Fruit fly (Drosophila melanogaster) whole organism, embryonic: ENCODE data around the gene CG5381.

Source experiments
- CG10979 ChIP-seq: fragments of 200-800 bp; sonication (Bioruptor generic); optimal IDR thresholded peaks from 2 replicates; lab custom pipeline; 2018; ENCODE audit warnings: missing biosample characterization, mild to moderate bottlenecking, missing genetic modification characterization, moderate library complexity
- CG11696 ChIP-seq: fragments of 200-800 bp; sonication (Bioruptor generic); IDR thresholded peaks from 2 replicates; pipeline ENCODE4 v1.3.6; 2022; ENCODE audit warnings: missing biosample characterization, missing genetic modification characterization
- CG12391 ChIP-seq: fragments of 200-800 bp; sonication (Bioruptor generic); optimal IDR thresholded peaks from 3 replicates; lab custom pipeline; 2018; ENCODE audit warnings: missing biosample characterization, mild to moderate bottlenecking, missing genetic modification characterization, moderate library complexity
- CG14441 ChIP-seq: fragments of 200-800 bp; sonication (Bioruptor generic); IDR thresholded peaks from 2 replicates; pipeline ENCODE4 v1.3.6; 2022; ENCODE audit warnings: missing biosample characterization, missing genetic modification characterization
- CG14710 ChIP-seq: fragments of 200-800 bp; sonication (Bioruptor generic); optimal IDR thresholded peaks from 3 replicates; lab custom pipeline; 2019; ENCODE audit warnings: missing biosample characterization, mild to moderate bottlenecking, missing genetic modification characterization, moderate library complexity
- CG15601 ChIP-seq: fragments of 200-800 bp; sonication (Bioruptor generic); optimal IDR thresholded peaks from 3 replicates; lab custom pipeline; 2019; ENCODE audit warnings: missing biosample characterization, mild to moderate bottlenecking, missing genetic modification characterization, moderate library complexity
- CG17385 ChIP-seq: fragments of 200-800 bp; sonication (Bioruptor generic); optimal IDR thresholded peaks from 3 replicates; lab custom pipeline; 2018; ENCODE audit warnings: missing biosample characterization, mild to moderate bottlenecking, missing genetic modification characterization
- CG2120 ChIP-seq: fragments of 200-800 bp; sonication (Bioruptor generic); optimal IDR thresholded peaks from 3 replicates; lab custom pipeline; 2016; ENCODE audit warnings: missing biosample characterization, missing genetic modification characterization
- CG2678 ChIP-seq: fragments of 200-800 bp; sonication (Bioruptor generic); optimal IDR thresholded peaks from 3 replicates; lab custom pipeline; 2019; ENCODE audit warnings: missing biosample characterization, mild to moderate bottlenecking, missing genetic modification characterization, moderate library complexity
- CG30020 ChIP-seq: fragments of 200-800 bp; optimal IDR thresholded peaks from 2 replicates; lab custom pipeline; 2019; ENCODE audit warnings: missing biosample characterization, mild to moderate bottlenecking, missing genetic modification characterization, moderate library complexity
- CG30403 ChIP-seq: fragments of 200-800 bp; sonication (Bioruptor generic); optimal IDR thresholded peaks from 3 replicates; lab custom pipeline; 2016; ENCODE audit warnings: missing biosample characterization, missing genetic modification characterization
- CG6791 ChIP-seq: fragments of 200-800 bp; sonication (Bioruptor generic); IDR thresholded peaks from 3 replicates; pipeline ENCODE4 v1.3.6; 2022; ENCODE audit warnings: missing biosample characterization, missing genetic modification characterization; ENCODE audit not compliant: partially characterized antibody
- CG8765 ChIP-seq: fragments of 200-800 bp; sonication (Bioruptor generic); IDR thresholded peaks from 2 replicates; pipeline ENCODE4 v1.3.6; 2022; ENCODE audit warnings: missing biosample characterization, missing genetic modification characterization
- CG8944 ChIP-seq: fragments of 200-800 bp; sonication (Bioruptor generic); optimal IDR thresholded peaks from 3 replicates; lab custom pipeline; 2016; ENCODE audit warnings: missing biosample characterization, missing genetic modification characterization
- CG9817 ChIP-seq: fragments of 200-800 bp; sonication (Bioruptor generic); optimal IDR thresholded peaks from 2 replicates; lab custom pipeline; 2018; ENCODE audit warnings: missing biosample characterization, mild to moderate bottlenecking, missing genetic modification characterization, moderate library complexity
- Dek ChIP-seq: fragments of 200-800 bp; sonication (Bioruptor generic); optimal IDR thresholded peaks from 3 replicates; lab custom pipeline; 2019; ENCODE audit warnings: missing biosample characterization, mild to moderate bottlenecking, missing genetic modification characterization, moderate library complexity
- Doc3 ChIP-seq: fragments of 200-800 bp; sonication (Bioruptor generic); IDR thresholded peaks from 3 replicates; pipeline ENCODE4 v1.3.6; 2022; ENCODE audit warnings: missing biosample characterization, missing genetic modification characterization; ENCODE audit not compliant: partially characterized antibody
- Dp ChIP-seq: fragments of 200-800 bp; sonication (Bioruptor generic); optimal IDR thresholded peaks from 2 replicates; lab custom pipeline; 2018; ENCODE audit warnings: missing biosample characterization, mild to moderate bottlenecking, missing genetic modification characterization, moderate library complexity
- Dref ChIP-seq: fragments of 200-800 bp; sonication (Bioruptor generic); IDR thresholded peaks from 2 replicates; pipeline ENCODE4 v1.3.6; 2022; ENCODE audit warnings: missing biosample characterization, missing genetic modification characterization
- Ets65A ChIP-seq: fragments of 200-800 bp; sonication (Bioruptor generic); peaks from one replicate; lab custom pipeline; 2016; ENCODE audit warnings: missing biosample characterization, missing genetic modification characterization
- Fer1 ChIP-seq: fragments of 200-800 bp; sonication (Bioruptor generic); optimal IDR thresholded peaks from 2 replicates; lab custom pipeline; 2017; ENCODE audit warnings: missing biosample characterization, mild to moderate bottlenecking, missing genetic modification characterization
- HmgZ ChIP-seq: fragments of 200-800 bp; sonication (Bioruptor generic); optimal IDR thresholded peaks from 2 replicates; lab custom pipeline; 2018; ENCODE audit warnings: missing biosample characterization, mild to moderate bottlenecking, missing genetic modification characterization
- Max ChIP-seq: fragments of 200-800 bp; sonication (Bioruptor generic); optimal IDR thresholded peaks from 2 replicates; lab custom pipeline; 2016; ENCODE audit warnings: missing biosample characterization, mild to moderate bottlenecking, missing genetic modification characterization
- NC2β ChIP-seq: fragments of 200-800 bp; sonication (Bioruptor generic); optimal IDR thresholded peaks from 2 replicates; lab custom pipeline; 2016; ENCODE audit warnings: missing biosample characterization, missing genetic modification characterization
- NfI ChIP-seq: fragments of 200-800 bp; sonication (Bioruptor generic); optimal IDR thresholded peaks from 3 replicates; lab custom pipeline; 2018; ENCODE audit warnings: missing biosample characterization, mild to moderate bottlenecking, missing genetic modification characterization, moderate library complexity
- Ptx1 ChIP-seq: fragments of 200-800 bp; sonication (Bioruptor generic); IDR thresholded peaks from 2 replicates; pipeline ENCODE4 v1.3.6; 2022; ENCODE audit warnings: missing biosample characterization, missing genetic modification characterization
- Rx ChIP-seq: fragments of 200-800 bp; sonication (Bioruptor generic); IDR thresholded peaks from 2 replicates; pipeline ENCODE4 v1.3.6; 2022; ENCODE audit warnings: missing biosample characterization, missing genetic modification characterization
- Sin3A ChIP-seq: fragments of >200 bp; optimal IDR thresholded peaks from 2 replicates; lab custom pipeline; 2018
- Sry-δ ChIP-seq: fragments of 200-800 bp; sonication (Bioruptor generic); optimal IDR thresholded peaks from 2 replicates; lab custom pipeline; 2016; ENCODE audit warnings: missing biosample characterization, missing genetic modification characterization
- YL-1 ChIP-seq: fragments of 200-800 bp; sonication (Bioruptor generic); optimal IDR thresholded peaks from 3 replicates; lab custom pipeline; 2017; ENCODE audit warnings: missing biosample characterization, mild to moderate bottlenecking, missing genetic modification characterization
- bowl ChIP-seq: fragments of 200-800 bp; sonication (Bioruptor generic); IDR thresholded peaks from 2 replicates; pipeline ENCODE4 v1.3.6; 2022; ENCODE audit warnings: missing biosample characterization, missing genetic modification characterization
- chif ChIP-seq, 2 experiments: fragments of 200-800 bp; sonication (Bioruptor generic); optimal IDR thresholded peaks; 3 replicates each; lab custom pipeline; 2016; ENCODE audit warnings: missing biosample characterization in 2 of 2, missing genetic modification characterization in 2 of 2
- chinmo ChIP-seq: fragments of 200-800 bp; sonication (Bioruptor generic); IDR thresholded peaks from 4 replicates; pipeline ENCODE4 v1.3.6; 2022; ENCODE audit warnings: missing biosample characterization, missing genetic modification characterization; ENCODE audit not compliant: partially characterized antibody
- da ChIP-seq: fragments of 200-800 bp; sonication (Bioruptor generic); optimal IDR thresholded peaks from 2 replicates; lab custom pipeline; 2016; ENCODE audit warnings: missing biosample characterization, missing genetic modification characterization
- fd3F ChIP-seq: fragments of 200-800 bp; sonication (Bioruptor generic); optimal IDR thresholded peaks from 2 replicates; lab custom pipeline; 2018; ENCODE audit warnings: missing biosample characterization, mild to moderate bottlenecking, missing genetic modification characterization, moderate library complexity
- gem ChIP-seq: fragments of 200-800 bp; sonication (Bioruptor generic); optimal IDR thresholded peaks from 2 replicates; lab custom pipeline; 2019; ENCODE audit warnings: missing biosample characterization, mild to moderate bottlenecking, missing genetic modification characterization, moderate library complexity
- her ChIP-seq: fragments of 200-800 bp; sonication (Bioruptor generic); optimal IDR thresholded peaks from 2 replicates; lab custom pipeline; 2016; ENCODE audit warnings: missing biosample characterization, missing genetic modification characterization
- ken ChIP-seq: fragments of 200-800 bp; sonication (Bioruptor generic); IDR thresholded peaks from 3 replicates; pipeline ENCODE4 v1.3.6; 2022; ENCODE audit warnings: missing biosample characterization, missing genetic modification characterization
- knrl ChIP-seq: fragments of 200-800 bp; sonication (Bioruptor generic); IDR thresholded peaks from 3 replicates; pipeline ENCODE4 v1.3.6; 2022; ENCODE audit warnings: missing biosample characterization, missing genetic modification characterization; ENCODE audit not compliant: partially characterized antibody
- maf-S ChIP-seq: fragments of 200-800 bp; sonication (Bioruptor generic); optimal IDR thresholded peaks from 2 replicates; lab custom pipeline; 2016; ENCODE audit warnings: missing biosample characterization, missing genetic modification characterization
- mam ChIP-seq: fragments of 200-800 bp; sonication (Bioruptor generic); optimal IDR thresholded peaks from 3 replicates; lab custom pipeline; 2016; ENCODE audit warnings: missing biosample characterization, missing genetic modification characterization
- nmo ChIP-seq: fragments of 200-800 bp; sonication (Bioruptor generic); optimal IDR thresholded peaks from 2 replicates; lab custom pipeline; 2018; ENCODE audit warnings: missing biosample characterization, mild to moderate bottlenecking, missing genetic modification characterization, moderate library complexity
- nom ChIP-seq: fragments of 200-800 bp; sonication (Bioruptor generic); optimal IDR thresholded peaks from 2 replicates; lab custom pipeline; 2017; ENCODE audit warnings: missing biosample characterization, missing genetic modification characterization, mild to moderate bottlenecking, moderate library complexity, missing genetic modification reagents
- pho ChIP-seq: fragments of 200-800 bp; sonication (Bioruptor generic); optimal IDR thresholded peaks from 2 replicates; lab custom pipeline; 2016; ENCODE audit warnings: missing biosample characterization, missing genetic modification characterization
- pros ChIP-seq: fragments of 200-800 bp; sonication (Bioruptor generic); optimal IDR thresholded peaks from 3 replicates; lab custom pipeline; 2019; ENCODE audit warnings: missing biosample characterization, mild to moderate bottlenecking, missing genetic modification characterization, moderate library complexity
- pzg ChIP-seq: fragments of 200-800 bp; sonication (Bioruptor generic); optimal IDR thresholded peaks from 3 replicates; lab custom pipeline; 2018; ENCODE audit warnings: missing biosample characterization, mild to moderate bottlenecking, missing genetic modification characterization, moderate library complexity
- row ChIP-seq: fragments of 200-800 bp; sonication (Bioruptor generic); IDR thresholded peaks from 3 replicates; pipeline ENCODE4 v1.3.6; 2022; ENCODE audit warnings: missing biosample characterization, missing genetic modification characterization
- stwl ChIP-seq: fragments of 200-800 bp; sonication (Bioruptor generic); optimal IDR thresholded peaks from 3 replicates; lab custom pipeline; 2018; ENCODE audit warnings: missing biosample characterization, mild to moderate bottlenecking, missing genetic modification characterization, moderate library complexity
- tna ChIP-seq: fragments of 200-800 bp; sonication (Bioruptor generic); IDR thresholded peaks from 2 replicates; pipeline ENCODE4 v1.3.6; 2022; ENCODE audit warnings: missing biosample characterization, missing genetic modification characterization; ENCODE audit not compliant: partially characterized antibody
- unc-4 ChIP-seq: fragments of 200-800 bp; sonication (Bioruptor generic); IDR thresholded peaks from 2 replicates; pipeline ENCODE4 v1.3.6; 2022; ENCODE audit warnings: missing biosample characterization, missing genetic modification characterization; ENCODE audit not compliant: partially characterized antibody

The CG5381 gene

dm6 chr2L:10303786-10304185 is 19.1 kb downstream of the CG5381 start, which contains the start of gene nmd (continued):
- TF ChIP-seq ken (GFP tag; lab: Robert Waterston, UW) (0 out of 3 replicates have a peak, but pooled peaks have one; percentile 9), stwl (tag; lab: Kevin White, UChicago) (peak; percentile 90), CG10979 (tag; lab: Kevin White, UChicago) (peak; percentile 7), CG11696 (GFP tag; lab: Robert Waterston, UW) (no peak), CG12391 (tag; lab: Kevin White, UChicago) (peak; percentile 46), knrl (no peak; the same call in 2 of the 3 replicates), CG8944 (GFP tag; lab: Kevin White, UChicago) (no peak), CG30403 (GFP tag; lab: Kevin White, UChicago) (peak; percentile 21), fd3F (GFP tag; lab: Kevin White, UChicago) (no peak), her (GFP tag; lab: Kevin White, UChicago) (no peak), pros (GFP tag; lab: Kevin White, UChicago) (no peak), pzg (GFP tag; lab: Kevin White, UChicago) (peak; percentile 80), CG30020 (tag; lab: Kevin White, UChicago) (peak; percentile 90), nom (GFP tag; lab: Kevin White, UChicago) (peak; percentile 24), da (GFP tag; lab: Kevin White, UChicago) (no peak), mam (GFP tag; lab: Kevin White, UChicago) (peak; percentile 19), bowl (GFP tag; lab: Robert Waterston, UW) (no peak), Sin3A (lab: Kevin White, UChicago) (peak; percentile 35), chinmo (GFP tag; lab: Robert Waterston, UW) (peak; percentile 74; the same call in 1 of the 4 replicates), CG14710 (peak; percentile 42), CG9817 (tag; lab: Kevin White, UChicago) (peak; percentile 16), CG15601 (tag; lab: Kevin White, UChicago) (peak; percentile 23), CG8765 (GFP tag; lab: Robert Waterston, UW) (no peak), unc-4 (GFP tag; lab: Robert Waterston, UW) (peak; percentile 30; the same call in 1 of the 2 replicates), Fer1 (GFP tag; lab: Kevin White, UChicago) (peak; percentile 50), Doc3 (no peak), row (GFP tag; lab: Robert Waterston, UW) (peak; percentile 81), CG17385 (GFP tag; lab: Kevin White, UChicago) (peak; percentile 91), CG2120 (GFP tag; lab: Kevin White, UChicago) (peak; percentile 33), gem (tag; lab: Kevin White, UChicago) (peak; percentile 16), NC2β (peak; percentile 16), Dref (GFP tag; lab: Robert Waterston, UW) (peak; percentile 59), HmgZ (peak; percentile 19), nmo (peak; percentile 41), YL-1 (GFP tag; lab: Kevin White, UChicago) (peak; percentile 64), chif (GFP tag; optimal IDR thresholded peaks at IDR 0.05; lab: Kevin White, UChicago) (peak in 1 of 2 experiments; percentile 3), Dek (tag; lab: Kevin White, UChicago) (peak; percentile 48), Sry-δ (GFP tag; lab: Kevin White, UChicago) (peak; percentile 47), CG14441 (GFP tag; lab: Robert Waterston, UW) (no peak), NfI (GFP tag; lab: Kevin White, UChicago) (peak; percentile 20), Max (GFP tag; lab: Kevin White, UChicago) (peak; percentile 51), Dp (GFP tag; lab: Kevin White, UChicago) (peak; percentile 29), Rx (GFP tag; lab: Robert Waterston, UW) (no peak), Ptx1 (GFP tag; lab: Robert Waterston, UW) (0 out of 2 replicates have a peak, but pooled peaks have one; percentile 13), tna (GFP tag; lab: Robert Waterston, UW) (peak; percentile 12; the same call in 1 of the 2 replicates), Ets65A (GFP tag; lab: Kevin White, UChicago) (peak; percentile 60), CG2678 (tag; lab: Kevin White, UChicago) (peak; percentile 6), maf-S (peak; percentile 9), pho (peak; percentile 5), CG6791 (0 out of 3 replicates have a peak, but pooled peaks have one; percentile 22)
